Worm (Caenorhabditis elegans) whole organism, late embryonic: Measurements from ENCODE around the gene mtr-4.
"Not testable (repeated sequence)": the region's sequence is repeated elsewhere in the genome, so short reads cannot be mapped to it uniquely, and the experiment has no call there.

Source experiments
- C38D4.7 ChIP-seq: fragments of 200-800 bp; sonication (Bioruptor generic); optimal IDR thresholded peaks from 2 replicates; lab custom pipeline; 2018; ENCODE audit warnings: mild to moderate bottlenecking, missing genetic modification characterization, moderate library complexity, missing compliant biosample characterization
- K09A11.1 ChIP-seq: sonication (generic microtip); optimal IDR thresholded peaks from 2 replicates; lab custom pipeline; 2017; ENCODE audit warnings: antibody characterized with exemption, mild to moderate bottlenecking, missing genetic modification characterization, missing compliant biosample characterization; ENCODE audit not compliant: insufficient read depth
- T23F11.4 ChIP-seq: fragments of 200-800 bp; sonication (Bioruptor generic); optimal IDR thresholded peaks from 2 replicates; lab custom pipeline; 2018; ENCODE audit warnings: mild to moderate bottlenecking, missing genetic modification characterization, missing compliant biosample characterization
- ceh-14 ChIP-seq: sonication (generic microtip); optimal IDR thresholded peaks from 2 replicates; lab custom pipeline; 2016; ENCODE audit warnings: missing genotype, missing genetic modification characterization, missing compliant biosample characterization
- ceh-19 ChIP-seq: fragments of 200-800 bp; sonication (Bioruptor generic); optimal IDR thresholded peaks from 2 replicates; lab custom pipeline; 2018; ENCODE audit warnings: mild to moderate bottlenecking, missing genetic modification characterization, missing compliant biosample characterization
- ceh-2 ChIP-seq: sonication (generic microtip); optimal IDR thresholded peaks from 2 replicates; lab custom pipeline; 2016; ENCODE audit warnings: missing genotype, missing genetic modification characterization, missing compliant biosample characterization
- ceh-30 ChIP-seq: fragments of 150-350 bp; optimal IDR thresholded peaks from 2 replicates; lab custom pipeline; 2014; ENCODE audit warnings: missing biosample characterization, missing genetic modification characterization
- ceh-48 ChIP-seq: sonication (generic microtip); optimal IDR thresholded peaks from 2 replicates; lab custom pipeline; 2016; ENCODE audit warnings: missing genetic modification characterization, inconsistent platforms, missing compliant biosample characterization
- ceh-9 ChIP-seq: sonication (generic microtip); optimal IDR thresholded peaks from 2 replicates; lab custom pipeline; 2016; ENCODE audit warnings: mild to moderate bottlenecking, missing genetic modification characterization, inconsistent platforms, missing compliant biosample characterization
- dve-1 ChIP-seq: sonication (generic microtip); optimal IDR thresholded peaks from 2 replicates; lab custom pipeline; 2017; ENCODE audit warnings: antibody characterized with exemption, mild to moderate bottlenecking, missing genetic modification characterization, missing compliant biosample characterization
- elt-2 ChIP-seq: sonication (generic microtip); optimal IDR thresholded peaks from 2 replicates; lab custom pipeline; 2016; ENCODE audit warnings: missing genetic modification reagents, missing genetic modification characterization, missing compliant biosample characterization
- elt-4 ChIP-seq: sonication (generic microtip); optimal IDR thresholded peaks from 2 replicates; lab custom pipeline; 2016; ENCODE audit warnings: missing genetic modification characterization, missing compliant biosample characterization
- ets-4 ChIP-seq: sonication (generic microtip); optimal IDR thresholded peaks from 2 replicates; lab custom pipeline; 2016; ENCODE audit warnings: missing genetic modification characterization, missing compliant biosample characterization
- eyg-1 ChIP-seq: sonication (generic microtip); optimal IDR thresholded peaks from 2 replicates; lab custom pipeline; 2016; ENCODE audit warnings: missing genotype, missing genetic modification characterization, missing compliant biosample characterization
- fax-1 ChIP-seq: sonication (generic microtip); optimal IDR thresholded peaks from 2 replicates; lab custom pipeline; 2016; ENCODE audit warnings: missing genotype, missing genetic modification characterization, missing compliant biosample characterization
- fkh-10 ChIP-seq: fragments of 150-350 bp; optimal IDR thresholded peaks from 2 replicates; lab custom pipeline; 2014; ENCODE audit warnings: missing biosample characterization, missing genetic modification reagents, missing genetic modification characterization
- fkh-6 ChIP-seq: sonication (generic microtip); optimal IDR thresholded peaks from 2 replicates; lab custom pipeline; 2016; ENCODE audit warnings: missing genetic modification characterization, missing compliant biosample characterization
- gmeb-2 ChIP-seq: sonication (generic microtip); optimal IDR thresholded peaks from 2 replicates; lab custom pipeline; 2016; ENCODE audit warnings: missing genetic modification characterization, inconsistent platforms, missing compliant biosample characterization
- hlh-13 ChIP-seq: fragments of 200-800 bp; sonication (Bioruptor generic); optimal IDR thresholded peaks from 2 replicates; lab custom pipeline; 2018; ENCODE audit warnings: mild to moderate bottlenecking, missing genetic modification characterization, missing compliant biosample characterization
- hlh-30 ChIP-seq: sonication (generic microtip); optimal IDR thresholded peaks from 2 replicates; lab custom pipeline; 2017; ENCODE audit warnings: antibody characterized with exemption, missing genetic modification characterization, missing compliant biosample characterization; ENCODE audit not compliant: insufficient read depth
- hlh-8 ChIP-seq: sonication (generic microtip); optimal IDR thresholded peaks from 2 replicates; lab custom pipeline; 2016; ENCODE audit warnings: missing genotype, missing genetic modification characterization, missing compliant biosample characterization
- mec-3 ChIP-seq: sonication (generic microtip); optimal IDR thresholded peaks from 2 replicates; lab custom pipeline; 2016; ENCODE audit warnings: borderline replicate concordance, missing genetic modification characterization, missing compliant biosample characterization
- nhr-232 ChIP-seq: sonication (generic microtip); optimal IDR thresholded peaks from 2 replicates; lab custom pipeline; 2016; ENCODE audit warnings: missing genetic modification characterization, missing compliant biosample characterization
- npax-4 ChIP-seq: sonication (generic microtip); optimal IDR thresholded peaks from 2 replicates; lab custom pipeline; 2016; ENCODE audit warnings: missing genetic modification characterization, missing compliant biosample characterization
- pag-3 ChIP-seq: sonication (generic microtip); optimal IDR thresholded peaks from 2 replicates; lab custom pipeline; 2016; ENCODE audit warnings: missing compliant biosample characterization, missing genetic modification characterization, borderline replicate concordance
- pat-9 ChIP-seq: fragments of 200-800 bp; sonication (Bioruptor generic); optimal IDR thresholded peaks from 2 replicates; lab custom pipeline; 2018; ENCODE audit warnings: mild to moderate bottlenecking, missing genetic modification characterization, moderate library complexity, missing compliant biosample characterization
- sox-4 ChIP-seq: sonication (generic microtip); optimal IDR thresholded peaks from 2 replicates; lab custom pipeline; 2017; ENCODE audit warnings: mild to moderate bottlenecking, missing genetic modification characterization, inconsistent platforms, missing compliant biosample characterization
- syd-9 ChIP-seq: sonication (generic microtip); optimal IDR thresholded peaks from 2 replicates; lab custom pipeline; 2016; ENCODE audit warnings: mild to moderate bottlenecking, missing genetic modification characterization, moderate library complexity, missing compliant biosample characterization
- tbx-2 ChIP-seq: sonication (generic microtip); optimal IDR thresholded peaks from 2 replicates; lab custom pipeline; 2016; ENCODE audit warnings: missing genetic modification characterization, missing compliant biosample characterization
- ttx-3 ChIP-seq: sonication (generic microtip); optimal IDR thresholded peaks from 2 replicates; lab custom pipeline; 2016; ENCODE audit warnings: missing genetic modification reagents, missing genetic modification characterization, missing compliant biosample characterization
- unc-55 ChIP-seq: sonication (generic microtip); optimal IDR thresholded peaks from 2 replicates; lab custom pipeline; 2017; ENCODE audit warnings: missing biosample characterization, missing genetic modification reagents, missing genetic modification characterization

mtr-4 gene

ce11 chrIV:9824480-9824879 lies 1.0 kb upstream of the mtr-4 start, which contains the start of gene catp-6:
TSS of gene catp-6 (minus strand) at chrIV:9824580.
- TF ChIP-seq ceh-30 (tag; lab: Kevin White, UChicago) (no peak), syd-9 (tag; lab: Kevin White, UChicago) (no peak), ceh-9 (tag; lab: Kevin White, UChicago) (no peak), hlh-30 (no peak), elt-4 (no peak), pag-3 (tag; lab: Kevin White, UChicago) (no peak), C38D4.7 (GFP tag; lab: Kevin White, UChicago) (no peak)

DNA sequence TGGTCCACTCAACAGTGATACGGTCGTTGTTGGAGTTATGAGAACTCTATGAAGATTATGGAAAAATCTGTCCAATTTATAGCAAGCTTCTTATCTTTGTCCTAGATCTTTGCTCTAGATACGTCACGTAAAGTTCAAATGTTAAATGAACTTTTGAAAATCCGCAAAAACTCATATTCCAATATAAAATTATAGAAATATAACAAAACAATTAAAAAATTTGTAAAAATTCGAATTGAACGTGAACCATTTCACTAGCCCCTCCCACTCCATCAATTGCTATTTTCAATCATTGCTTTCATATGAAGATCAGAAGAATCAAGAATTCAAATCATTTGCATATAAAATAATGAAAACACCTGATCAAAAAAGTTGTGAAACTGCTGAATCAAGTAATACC lies 7.1 kb downstream of the mtr-4 start, which contains the start of gene kin-21:
Gene kin-21, plus strand, starts transcription at position 301 of the 400 bp plus-strand sequence.
- TF ChIP-seq dve-1 = no peak
- TF ChIP-seq ttx-3 (tag; lab: Kevin White, UChicago) = no peak
- TF ChIP-seq fkh-10 (GFP tag; lab: Kevin White, UChicago) = no peak
- TF ChIP-seq ets-4 = no peak
- no peak for TF ChIP-seq mec-3
- TF ChIP-seq fkh-6 = no peak
- TF ChIP-seq tbx-2 (tag; lab: Kevin White, UChicago) = no peak
- TF ChIP-seq elt-2 (tag; lab: Kevin White, UChicago) = no peak
- no peak for TF ChIP-seq ceh-14 (tag; lab: Kevin White, UChicago)

- TF ChIP-seq pag-3 (tag; lab: Kevin White, UChicago) = no peak
- no peak for TF ChIP-seq unc-55 (GFP tag; lab: Kevin White, UChicago)
- TF ChIP-seq hlh-13 (GFP tag; lab: Kevin White, UChicago) = no peak
Observed at ce11 chrIV:9833337-9833736, 7.8 kb downstream of the mtr-4 start.

DNA sequence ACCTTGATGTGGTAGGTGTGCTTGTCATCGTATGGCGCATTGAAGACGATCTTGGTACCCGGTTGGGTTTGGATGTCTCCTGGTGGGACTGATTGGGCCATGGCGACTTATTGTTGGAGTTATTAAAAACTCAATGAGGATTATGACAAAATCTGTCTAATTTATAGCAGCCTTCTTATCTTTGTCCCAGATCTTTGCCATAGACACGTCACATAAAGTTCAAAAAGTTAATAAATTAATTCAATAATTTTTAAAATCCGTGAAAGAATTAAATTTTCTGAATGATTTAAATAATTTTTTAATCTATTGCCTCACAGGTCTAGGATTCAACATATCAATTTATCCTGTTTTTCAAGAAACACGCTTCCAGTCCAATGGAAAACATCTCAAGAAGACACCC lies 10.8 kb downstream of the mtr-4 start, which contains the start of gene msp-81:
Gene msp-81, minus strand, starts transcription at position 101 of the 400 bp plus-strand sequence.
- TF ChIP-seq hlh-8 = no peak
- TF ChIP-seq ceh-48 (tag; lab: Kevin White, UChicago) = no peak
- no peak for TF ChIP-seq T23F11.4 (GFP tag; lab: Kevin White, UChicago)
- no peak for TF ChIP-seq ceh-19 (GFP tag; lab: Kevin White, UChicago)
- no peak for TF ChIP-seq ceh-2 (tag; lab: Kevin White, UChicago)
- no peak for TF ChIP-seq mec-3
- TF ChIP-seq ets-4 = no peak
- TF ChIP-seq K09A11.1 (tag; lab: Kevin White, UChicago) = no peak
- no peak for TF ChIP-seq ttx-3 (tag; lab: Kevin White, UChicago)
- no peak for TF ChIP-seq fax-1 (tag; lab: Kevin White, UChicago)
- no peak for TF ChIP-seq nhr-232 (tag; lab: Kevin White, UChicago)
- no peak for TF ChIP-seq pat-9 (tag; lab: Kevin White, UChicago)
- no peak for TF ChIP-seq npax-4 (tag; lab: Kevin White, UChicago)
- TF ChIP-seq, all 69 proteins: peak for 0

DNA sequence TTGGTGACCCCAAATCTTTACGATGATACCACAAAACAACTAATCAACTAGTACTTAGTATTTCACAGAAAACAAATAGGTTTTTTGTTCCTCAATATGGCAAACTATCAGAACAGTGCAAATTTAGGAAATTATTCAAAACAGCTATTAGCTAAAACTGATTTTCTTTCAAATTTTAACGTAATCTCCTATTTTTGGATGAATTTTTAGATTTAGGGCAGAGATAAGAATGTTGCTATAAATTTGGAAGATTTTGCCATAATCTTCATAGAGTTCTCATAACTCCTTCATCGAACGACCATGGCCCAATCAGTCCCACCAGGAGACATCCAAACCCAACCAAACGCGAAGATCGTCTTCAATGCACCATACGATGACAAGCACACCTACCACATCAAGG lies 11.9 kb downstream of the mtr-4 start, which contains the start of gene msp-10:
Gene msp-10, plus strand, starts transcription at position 301 of the 400 bp plus-strand sequence.
- TF ChIP-seq hlh-13 (GFP tag; lab: Kevin White, UChicago); fax-1 (tag; lab: Kevin White, UChicago); gmeb-2 (tag; lab: Kevin White, UChicago): not testable (repeated sequence)
- TF ChIP-seq, all 69 proteins: peak for 0; not testable (repeated sequence) for 69

DNA sequence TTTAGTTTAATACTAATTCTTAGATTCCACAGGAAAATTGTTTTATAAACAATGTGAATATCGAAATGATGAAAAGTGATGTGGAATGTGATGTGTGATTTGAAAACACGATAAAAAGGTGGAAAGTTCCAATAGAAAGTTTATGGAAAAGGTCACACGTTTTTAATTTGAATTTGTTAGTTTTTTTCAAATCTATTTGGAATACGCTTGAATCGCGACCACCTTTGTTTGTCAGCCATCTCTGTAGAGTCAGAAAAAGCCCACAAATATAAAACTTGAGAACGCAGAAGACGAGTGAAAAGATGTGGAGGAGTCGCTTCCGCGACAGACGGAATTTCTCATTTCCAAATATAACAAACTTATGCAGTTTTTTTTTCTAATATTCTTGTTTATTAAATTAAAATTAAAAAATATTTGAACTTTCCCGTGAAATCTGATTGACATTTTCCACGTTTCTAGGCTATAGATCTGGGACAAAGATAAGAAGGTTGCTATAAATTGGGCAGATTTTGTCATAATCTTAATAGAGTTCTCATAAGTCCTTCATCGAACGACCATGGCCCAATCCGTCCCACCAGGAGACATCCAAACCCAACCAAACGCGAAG lies 15.6 kb downstream of the mtr-4 start, which contains the start of the genes kin-24 and msp-56:
Gene kin-24, minus strand, starts transcription at position 101 of the 607 bp plus-strand sequence.
Gene msp-56, plus strand, starts transcription at position 557 of the 607 bp plus-strand sequence.
- TF ChIP-seq sox-4 (no peak), eyg-1 (tag; lab: Kevin White, UChicago) (no peak)
- TF ChIP-seq, all 69 proteins: peak for 0
